Worm (Caenorhabditis elegans) whole organism, L4 larva: ENCODE measurements around the gene F45E12.5.

Experiments used
- D1046.2 ChIP-seq: fragments of 200-800 bp; sonication (Bioruptor generic); IDR thresholded peaks from 2 replicates; pipeline ENCODE4 v1.3.6; 2022; ENCODE audit warnings: missing genetic modification characterization, missing compliant biosample characterization
- F10B5.3 ChIP-seq: sonication (generic microtip); optimal IDR thresholded peaks from 2 replicates; lab custom pipeline; 2016; ENCODE audit warnings: mild to moderate bottlenecking, missing genetic modification characterization, missing compliant biosample characterization
- F26F4.8 ChIP-seq: fragments of 200-800 bp; sonication (Bioruptor generic); conservative IDR thresholded peaks from 2 replicates; pipeline ENCODE4 v1.3.6; 2022; ENCODE audit warnings: missing genetic modification characterization, missing compliant biosample characterization
- F49E8.2 ChIP-seq: sonication (generic microtip); optimal IDR thresholded peaks from 2 replicates; lab custom pipeline; 2016; ENCODE audit warnings: missing compliant biosample characterization, mild to moderate bottlenecking, missing genetic modification characterization, borderline replicate concordance
- R02D3.7 ChIP-seq: fragments of 150-350 bp; sonication (generic microtip); optimal IDR thresholded peaks from 3 replicates; lab custom pipeline; 2014; ENCODE audit warnings: missing biosample characterization, missing genetic modification characterization
- T20F7.1 ChIP-seq: fragments of 200-800 bp; sonication (Bioruptor generic); optimal IDR thresholded peaks from 2 replicates; lab custom pipeline; 2018; ENCODE audit warnings: mild to moderate bottlenecking, missing genetic modification characterization, missing compliant biosample characterization
- T26A8.4 ChIP-seq: fragments of 200-800 bp; sonication (Bioruptor generic); IDR thresholded peaks from 2 replicates; pipeline ENCODE4 v1.3.6; 2022; ENCODE audit warnings: missing genetic modification characterization, missing compliant biosample characterization
- Y5F2A.4 ChIP-seq: fragments of 200-800 bp; sonication (Bioruptor generic); optimal IDR thresholded peaks from 2 replicates; lab custom pipeline; 2018; ENCODE audit warnings: mild to moderate bottlenecking, missing genetic modification characterization, missing compliant biosample characterization
- ZK337.2 ChIP-seq: fragments of 200-800 bp; sonication (Bioruptor generic); IDR thresholded peaks from 2 replicates; pipeline ENCODE4 v1.3.6; 2022; ENCODE audit warnings: missing genetic modification reagents, missing genetic modification characterization, missing compliant biosample characterization
- aha-1 ChIP-seq: fragments of 150-350 bp; peaks from one replicate; lab custom pipeline; 2014; ENCODE audit warnings: missing biosample characterization, missing genetic modification characterization
- arid-1 ChIP-seq: fragments of 200-800 bp; sonication (Bioruptor generic); conservative IDR thresholded peaks from 2 replicates; pipeline ENCODE4 v1.3.6; 2022; ENCODE audit warnings: missing genetic modification reagents, missing genetic modification characterization, missing compliant biosample characterization
- ceh-20 ChIP-seq: fragments of 200-800 bp; sonication (Bioruptor generic); IDR thresholded peaks from 2 replicates; pipeline ENCODE4 v1.3.6; 2022; ENCODE audit warnings: missing genetic modification reagents, missing genetic modification characterization, missing compliant biosample characterization
- ceh-44 ChIP-seq: fragments of 200-800 bp; sonication (Bioruptor generic); IDR thresholded peaks from 2 replicates; pipeline ENCODE4 v1.3.6; 2022; ENCODE audit warnings: missing genetic modification reagents, missing genetic modification characterization, missing compliant biosample characterization
- ceh-62 ChIP-seq: sonication (generic microtip); optimal IDR thresholded peaks from 2 replicates; lab custom pipeline; 2017; ENCODE audit warnings: missing biosample characterization, missing genetic modification characterization
- ces-1 ChIP-seq: fragments of 150-350 bp; sonication (generic microtip); optimal IDR thresholded peaks from 4 replicates; lab custom pipeline; 2014; ENCODE audit warnings: missing biosample characterization, missing genetic modification reagents, missing genetic modification characterization
- daf-16 ChIP-seq, 3 experiments: sonication (generic microtip); optimal IDR thresholded peaks; 2 replicates each; lab custom pipeline; 2016 to 2017; ENCODE audit warnings: missing genetic modification characterization in 3 of 3, missing genetic modification reagents in 3 of 3, mild to moderate bottlenecking in 2 of 3, missing compliant biosample characterization in 2 of 3, missing biosample characterization in 1 of 3, moderate library complexity in 1 of 3
- dmd-9 ChIP-seq: fragments of 200-800 bp; sonication (Bioruptor generic); IDR thresholded peaks from 2 replicates; pipeline ENCODE4 v1.3.6; 2022; ENCODE audit warnings: missing genetic modification reagents, missing genetic modification characterization, missing compliant biosample characterization
- dpl-1 ChIP-seq: fragments of 150-350 bp; optimal IDR thresholded peaks from 2 replicates; lab custom pipeline; 2014; ENCODE audit warnings: missing biosample characterization, missing genetic modification reagents, missing genetic modification characterization
- duxl-1 ChIP-seq: sonication (generic microtip); optimal IDR thresholded peaks from 2 replicates; lab custom pipeline; 2016; ENCODE audit warnings: mild to moderate bottlenecking, missing genetic modification characterization, moderate library complexity, missing compliant biosample characterization; ENCODE audit not compliant: poor library complexity
- egl-43 ChIP-seq: fragments of 200-800 bp; sonication (Bioruptor generic); IDR thresholded peaks from 2 replicates; pipeline ENCODE4 v1.3.6; 2022; ENCODE audit warnings: missing genetic modification reagents, missing genetic modification characterization, missing compliant biosample characterization
- fkh-10 ChIP-seq: fragments of 150-350 bp; optimal IDR thresholded peaks from 2 replicates; lab custom pipeline; 2014; ENCODE audit warnings: missing biosample characterization, missing genetic modification reagents, missing genetic modification characterization
- fos-1 ChIP-seq: fragments of 150-350 bp; optimal IDR thresholded peaks from 2 replicates; lab custom pipeline; 2014; ENCODE audit warnings: missing biosample characterization, missing genetic modification characterization
- hlh-11 ChIP-seq: fragments of 200-800 bp; sonication (Bioruptor generic); optimal IDR thresholded peaks from 2 replicates; lab custom pipeline; 2018; ENCODE audit warnings: mild to moderate bottlenecking, missing genetic modification characterization, missing compliant biosample characterization
- hmg-1.1 ChIP-seq: fragments of 200-800 bp; sonication (Bioruptor generic); IDR thresholded peaks from 2 replicates; pipeline ENCODE4 v1.3.6; 2022; ENCODE audit warnings: missing genetic modification reagents, missing genetic modification characterization, missing compliant biosample characterization
- jun-1 ChIP-seq: fragments of 150-350 bp; optimal IDR thresholded peaks from 2 replicates; lab custom pipeline; 2014; ENCODE audit warnings: missing biosample characterization, missing genetic modification reagents, missing genetic modification characterization
- lin-13 ChIP-seq: fragments of 150-350 bp; optimal IDR thresholded peaks from 2 replicates; lab custom pipeline; 2014; ENCODE audit warnings: missing biosample characterization, missing genetic modification reagents, missing genetic modification characterization
- lin-15B ChIP-seq: fragments of 150-350 bp; sonication (generic microtip); optimal IDR thresholded peaks from 3 replicates; lab custom pipeline; 2014; ENCODE audit warnings: missing biosample characterization, missing genetic modification characterization
- lin-38 ChIP-seq: fragments of 200-800 bp; sonication (Bioruptor generic); IDR thresholded peaks from 2 replicates; pipeline ENCODE4 v1.3.6; 2022; ENCODE audit warnings: missing genetic modification reagents, missing genetic modification characterization, missing compliant biosample characterization
- mdt-29 ChIP-seq: fragments of 200-800 bp; sonication (Bioruptor generic); IDR thresholded peaks from 2 replicates; pipeline ENCODE4 v1.3.6; 2022; ENCODE audit warnings: missing genetic modification reagents, missing genetic modification characterization, missing compliant biosample characterization
- mes-2 ChIP-seq: sonication (generic microtip); optimal IDR thresholded peaks from 2 replicates; lab custom pipeline; 2016; ENCODE audit warnings: missing genotype, mild to moderate bottlenecking, missing genetic modification characterization, missing compliant biosample characterization; ENCODE audit not compliant: poor library complexity, severe bottlenecking
- mxl-3 ChIP-seq: fragments of 200-800 bp; sonication (Bioruptor generic); optimal IDR thresholded peaks from 2 replicates; lab custom pipeline; 2018; ENCODE audit warnings: mild to moderate bottlenecking, missing genetic modification characterization, missing compliant biosample characterization
- nhr-10 ChIP-seq: fragments of 150-350 bp; optimal IDR thresholded peaks from 2 replicates; lab custom pipeline; 2014; ENCODE audit warnings: missing biosample characterization, missing genetic modification characterization
- nhr-25 ChIP-seq: sonication (generic microtip); optimal IDR thresholded peaks from 2 replicates; lab custom pipeline; 2017; ENCODE audit warnings: missing genetic modification characterization, mild to moderate bottlenecking, missing compliant biosample characterization, antibody characterized with exemption, moderate library complexity, borderline replicate concordance; ENCODE audit not compliant: insufficient read depth
- nhr-42 ChIP-seq: fragments of 200-800 bp; sonication (Bioruptor generic); IDR thresholded peaks from 2 replicates; pipeline ENCODE4 v1.3.6; 2022; ENCODE audit warnings: missing genetic modification characterization, missing compliant biosample characterization
- nhr-48 ChIP-seq: sonication (generic microtip); optimal IDR thresholded peaks from 2 replicates; lab custom pipeline; 2016; ENCODE audit warnings: mild to moderate bottlenecking, missing genetic modification characterization, missing compliant biosample characterization
- nhr-6 ChIP-seq: fragments of 150-350 bp; optimal IDR thresholded peaks from 2 replicates; lab custom pipeline; 2014; ENCODE audit warnings: missing biosample characterization, missing genetic modification characterization
- nhr-76 ChIP-seq: fragments of 150-350 bp; optimal IDR thresholded peaks from 2 replicates; lab custom pipeline; 2014; ENCODE audit warnings: missing biosample characterization, missing genetic modification characterization
- nhr-77 ChIP-seq: fragments of 150-350 bp; optimal IDR thresholded peaks from 2 replicates; lab custom pipeline; 2014; ENCODE audit warnings: missing biosample characterization, missing genetic modification characterization
- pha-4 ChIP-seq, 2 experiments: fragments of 150-350 bp in 1 of 2; fragments of 200-800 bp in 1 of 2; sonication (Bioruptor generic) in 1 of 2; IDR thresholded peaks in 1 of 2; optimal IDR thresholded peaks in 1 of 2; 2 replicates each; pipeline versions ENCODE4 v1.3.6 to Lab custom; 2014 to 2022; ENCODE audit warnings: missing genetic modification characterization in 2 of 2, missing genetic modification reagents in 2 of 2, missing biosample characterization in 1 of 2, missing compliant biosample characterization in 1 of 2
- php-3 ChIP-seq: fragments of 200-800 bp; sonication (Bioruptor generic); IDR thresholded peaks from 2 replicates; pipeline ENCODE4 v1.3.6; 2022; ENCODE audit warnings: missing genetic modification reagents, missing genetic modification characterization, missing compliant biosample characterization
- rbr-2 ChIP-seq: sonication (generic microtip); optimal IDR thresholded peaks from 2 replicates; lab custom pipeline; 2016; ENCODE audit warnings: missing genotype, missing genetic modification characterization, missing compliant biosample characterization
- sdz-12 ChIP-seq: fragments of 200-800 bp; sonication (Bioruptor generic); optimal IDR thresholded peaks from 2 replicates; lab custom pipeline; 2018; ENCODE audit warnings: mild to moderate bottlenecking, missing genetic modification characterization, missing compliant biosample characterization
- snpc-1.2 ChIP-seq: fragments of 200-800 bp; sonication (Bioruptor generic); IDR thresholded peaks from 2 replicates; pipeline ENCODE4 v1.3.6; 2022; ENCODE audit warnings: missing genetic modification reagents, missing genetic modification characterization, missing compliant biosample characterization
- spr-1 ChIP-seq: sonication (generic microtip); optimal IDR thresholded peaks from 2 replicates; lab custom pipeline; 2016; ENCODE audit warnings: mild to moderate bottlenecking, missing genetic modification characterization, missing compliant biosample characterization
- spr-3 ChIP-seq: fragments of 200-800 bp; sonication (Bioruptor generic); optimal IDR thresholded peaks from 2 replicates; lab custom pipeline; 2018; ENCODE audit warnings: mild to moderate bottlenecking, missing genetic modification characterization, missing compliant biosample characterization
- unc-130 ChIP-seq: sonication (generic microtip); optimal IDR thresholded peaks from 2 replicates; lab custom pipeline; 2016; ENCODE audit warnings: missing genetic modification reagents, missing genetic modification characterization, missing compliant biosample characterization
- vab-7 ChIP-seq: fragments of 200-800 bp; sonication (Bioruptor generic); IDR thresholded peaks from 2 replicates; pipeline ENCODE4 v1.3.6; 2022; ENCODE audit warnings: missing genetic modification reagents, missing genetic modification characterization, missing compliant biosample characterization
- zip-2 ChIP-seq: fragments of 150-350 bp; optimal IDR thresholded peaks from 2 replicates; lab custom pipeline; 2014; ENCODE audit warnings: missing biosample characterization, missing genetic modification characterization

F45E12.5 gene

ce11 chrII:7305558-7305957 is 4.4 kb downstream of the F45E12.5 start, which contains the start of gene brf-1:
Gene brf-1 (plus strand): TSS chrII:7305858.
- no peak for TF ChIP-seq arid-1
- no peak for TF ChIP-seq hmg-1.1 (GFP tag; lab: Robert Waterston, UW)
- no peak for TF ChIP-seq mxl-3
- TF ChIP-seq R02D3.7 (tag; lab: Kevin White, UChicago) = no peak

ce11 chrII:7301670-7302151 is 8.2 kb downstream of the F45E12.5 start, which contains the start of gene cul-4:
Gene cul-4 (plus strand): TSS chrII:7302101.
- TF ChIP-seq hmg-1.1 (GFP tag; lab: Robert Waterston, UW) (peak; percentile 48), Y5F2A.4 (no peak), duxl-1 (peak; percentile 87), mdt-29 (GFP tag; lab: Robert Waterston, UW) (no peak), nhr-25 (tag; lab: Kevin White, UChicago) (no peak), nhr-42 (GFP tag; lab: Robert Waterston, UW) (no peak), vab-7 (no peak), ceh-44 (GFP tag; lab: Robert Waterston, UW) (no peak), T20F7.1 (peak; percentile 49), F10B5.3 (tag; lab: Kevin White, UChicago) (peak; percentile 40), F26F4.8 (GFP tag; lab: Robert Waterston, UW) (no peak), spr-1 (peak; percentile 59), nhr-10 (tag; lab: Kevin White, UChicago) (no peak), rbr-2 (tag; lab: Kevin White, UChicago) (no peak), fkh-10 (GFP tag; lab: Kevin White, UChicago) (no peak), egl-43 (GFP tag; lab: Robert Waterston, UW) (no peak), ceh-62 (no peak), ceh-20 (GFP tag; lab: Robert Waterston, UW) (no peak), snpc-1.2 (0 out of 2 replicates have a peak, but pooled peaks have one; percentile 64), daf-16 (GFP tag; optimal IDR thresholded peaks at IDR 0.05; lab: Kevin White, UChicago) (peak in 1 of 2 experiments; percentile 5), daf-16 (tag; optimal IDR thresholded peaks at IDR 0.05; lab: Kevin White, UChicago) (no peak), unc-130 (GFP tag; lab: Kevin White, UChicago) (peak; percentile 71), ces-1 (GFP tag; lab: Kevin White, UChicago) (no peak), lin-38 (GFP tag; lab: Robert Waterston, UW) (peak; percentile 84), hlh-11 (peak; percentile 75), D1046.2 (no peak), nhr-77 (tag; lab: Kevin White, UChicago) (no peak), nhr-48 (tag; lab: Kevin White, UChicago) (no peak), dmd-9 (no peak), fos-1 (tag; lab: Kevin White, UChicago) (no peak), nhr-76 (tag; lab: Kevin White, UChicago) (no peak), jun-1 (tag; lab: Kevin White, UChicago) (peak; percentile 27), zip-2 (tag; lab: Kevin White, UChicago) (no peak), sdz-12 (no peak), lin-15B (peak; percentile 13), dpl-1 (GFP tag; lab: Kevin White, UChicago) (peak; percentile 78), F49E8.2 (tag; lab: Kevin White, UChicago) (peak; percentile 90), ZK337.2 (GFP tag; lab: Robert Waterston, UW) (no peak), T26A8.4 (GFP tag; lab: Robert Waterston, UW) (0 out of 2 replicates have a peak, but pooled peaks have one; percentile 50), spr-3 (no peak), nhr-6 (tag; lab: Kevin White, UChicago) (peak; percentile 30), aha-1 (peak; percentile 96), lin-13 (GFP tag; lab: Kevin White, UChicago) (peak; percentile 25), pha-4 (GFP tag; IDR thresholded peaks at IDR 0.05; lab: Robert Waterston, UW) (no peak), pha-4 (tag; optimal IDR thresholded peaks at IDR 0.05; lab: Kevin White, UChicago) (no peak), php-3 (GFP tag; lab: Robert Waterston, UW) (peak; percentile 23; the same call in 1 of the 2 replicates), mes-2 (tag; lab: Kevin White, UChicago) (peak; percentile 92)
